Fruit fly (Drosophila melanogaster): Measurements from ENCODE around the gene Dnah3.

dm6 chr3L:4848066-4848465, 13.0 kb upstream of the Dnah3 start:
- TF ChIP-seq CG32121 (GFP tag; IDR thresholded peaks at IDR 0.05) = peak; percentile 58
- TF ChIP-seq EcR (GFP tag; optimal IDR thresholded peaks at IDR 0.05) = no peak
- TF ChIP-seq CG13204 (GFP tag; optimal IDR thresholded peaks at IDR 0.05) = no peak
- no peak for TF ChIP-seq Snoo (tag; optimal IDR thresholded peaks at IDR 0.05)
